Fruit fly (Drosophila melanogaster) S2 (cell line): ENCODE data around the gene CG17283.

ENCODE experiments used
- CG8478 ChIP-seq: fragments of >200 bp; optimal IDR thresholded peaks from 2 replicates; lab custom pipeline; 2018
- CTCF ChIP-seq, 2 experiments: fragments of >200 bp; optimal IDR thresholded peaks; 2 replicates each; lab custom pipeline; 2018

The CG17283 gene

DNA sequence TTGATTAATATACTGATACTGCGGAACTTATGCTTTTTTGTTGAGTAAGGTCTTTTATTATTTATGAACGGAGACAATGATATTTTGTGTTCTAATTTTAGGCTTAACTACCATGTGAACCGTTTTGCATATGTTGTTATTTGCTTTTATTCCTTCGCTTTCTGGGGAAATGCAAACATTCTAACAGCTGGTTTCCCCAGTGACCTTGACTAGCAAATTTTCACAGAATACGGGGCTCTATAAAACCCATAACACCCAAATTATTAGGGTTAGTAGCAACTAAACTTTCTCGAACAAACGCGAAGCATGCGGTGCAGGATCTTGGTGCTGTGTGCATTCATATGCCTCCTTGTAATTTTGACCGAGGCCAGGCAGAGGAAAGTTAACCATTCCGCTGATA, at the start of gene CG17283:
TSS of gene CG17283 (plus strand) at position 301 of the 400 bp plus-strand sequence.
- no peak for TF ChIP-seq CG8478 (lab: Kevin White, UChicago)
- TF ChIP-seq CTCF (optimal IDR thresholded peaks at IDR 0.05; lab: Kevin White, UChicago): no peak

DNA sequence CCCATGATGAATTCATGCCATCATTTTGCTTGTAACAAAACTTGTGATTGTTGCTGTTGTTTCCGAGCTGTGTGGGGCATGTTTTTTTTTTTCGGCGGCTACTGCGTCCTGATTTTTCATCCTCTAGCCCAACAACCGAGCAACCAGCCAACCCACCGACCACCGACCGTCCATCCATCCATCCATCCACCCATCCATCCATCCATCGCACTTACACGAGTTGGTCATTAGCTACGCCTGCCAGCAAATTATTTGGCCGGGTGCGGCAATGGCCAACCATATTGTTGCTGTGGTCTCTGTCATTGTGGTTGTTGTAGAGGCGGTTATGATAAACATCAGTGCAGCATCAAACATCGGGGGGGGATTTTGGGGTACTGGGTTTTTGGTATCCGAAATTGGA, 48.3 kb upstream of the CG17283 start:
- TF ChIP-seq CG8478 (lab: Kevin White, UChicago) (no peak), CTCF (optimal IDR thresholded peaks at IDR 0.05; lab: Kevin White, UChicago) (no peak)

DNA sequence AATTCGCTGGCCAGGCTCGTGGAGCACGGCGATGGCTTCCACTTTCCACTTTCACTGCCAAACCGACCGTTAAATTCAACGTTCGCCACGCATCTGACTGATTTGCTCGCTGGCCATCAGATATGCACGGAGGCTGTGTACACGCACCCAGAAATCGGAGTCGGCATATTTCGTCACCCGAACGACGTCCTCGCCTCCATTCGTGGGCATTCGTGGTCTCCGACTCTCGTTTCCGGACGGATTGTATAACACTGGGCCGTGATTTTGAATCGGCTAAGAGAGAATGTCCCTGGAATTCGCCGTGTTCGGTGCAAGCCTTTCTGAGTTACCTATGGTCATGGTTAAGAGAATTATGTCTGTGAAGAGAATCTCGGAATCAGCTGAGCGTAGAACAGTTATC, 41.7 kb upstream of the CG17283 start, which contains the start of gene beat-IIa:
TSS of gene beat-IIa (minus strand) at position 97 of the 400 bp plus-strand sequence.
- TF ChIP-seq CG8478 (lab: Kevin White, UChicago): no peak
- TF ChIP-seq CTCF (optimal IDR thresholded peaks at IDR 0.05; lab: Kevin White, UChicago): no peak

DNA sequence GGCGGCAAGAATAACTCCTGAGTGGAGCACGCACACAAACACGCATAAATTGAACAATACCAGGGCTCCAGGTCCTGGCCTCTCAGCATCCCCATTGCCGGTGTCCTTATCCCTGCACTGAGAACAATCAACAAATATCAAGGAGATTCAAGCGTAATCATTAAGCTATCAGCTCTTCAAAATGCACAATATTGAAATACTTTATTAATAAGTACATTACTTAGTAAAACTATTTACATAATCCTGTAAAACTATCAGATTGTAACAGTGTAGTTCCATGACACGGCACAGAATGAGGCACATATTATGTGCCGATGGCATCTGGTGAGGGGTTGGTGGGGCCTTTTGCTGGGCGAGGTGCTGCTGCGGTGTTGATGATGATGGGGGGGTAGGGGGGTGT, 36.6 kb upstream of the CG17283 start:
- TF ChIP-seq CTCF (optimal IDR thresholded peaks at IDR 0.05; lab: Kevin White, UChicago): no peak
- TF ChIP-seq CG8478 (lab: Kevin White, UChicago): no peak

DNA sequence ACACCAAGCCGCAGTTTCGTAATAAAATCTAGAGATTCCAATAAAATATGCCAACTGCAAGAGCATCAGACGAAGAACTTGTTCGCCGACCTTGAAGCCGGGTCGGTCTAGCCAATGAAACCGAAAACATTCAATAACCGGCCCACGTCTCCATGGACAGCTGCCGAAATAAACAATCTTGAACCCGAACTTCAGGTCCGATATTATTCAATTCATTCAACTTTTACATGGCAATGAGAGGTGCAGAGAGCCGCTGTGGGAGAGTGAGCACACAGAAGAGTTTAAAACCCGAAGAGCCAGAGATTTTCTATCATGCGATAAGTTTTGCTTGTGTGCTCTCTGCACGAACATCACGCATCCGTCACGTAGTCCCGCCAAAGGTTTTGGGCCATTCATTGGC, 30.2 kb upstream of the CG17283 start:
- TF ChIP-seq CG8478 (lab: Kevin White, UChicago): no peak

DNA sequence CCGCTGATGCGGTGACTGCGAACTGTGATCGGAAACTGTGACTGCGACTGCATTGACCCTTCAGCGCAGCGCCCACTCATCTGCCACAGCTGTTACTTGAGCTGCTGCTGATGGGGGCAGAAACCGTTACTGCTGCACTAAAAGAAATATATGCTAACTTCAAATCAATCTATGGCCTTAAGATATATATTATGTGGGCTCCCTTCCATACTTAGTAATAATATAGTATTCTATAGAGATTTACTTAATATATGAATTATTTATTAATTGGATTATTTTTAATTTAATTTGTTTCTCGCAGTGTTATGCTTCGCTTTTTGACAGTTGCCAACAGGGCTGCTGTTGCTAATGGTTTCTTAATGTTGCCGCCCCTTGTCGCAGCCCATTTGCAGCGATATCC, 28.6 kb upstream of the CG17283 start:
- TF ChIP-seq CTCF (optimal IDR thresholded peaks at IDR 0.05; lab: Kevin White, UChicago) (no peak), CG8478 (lab: Kevin White, UChicago) (no peak)

DNA sequence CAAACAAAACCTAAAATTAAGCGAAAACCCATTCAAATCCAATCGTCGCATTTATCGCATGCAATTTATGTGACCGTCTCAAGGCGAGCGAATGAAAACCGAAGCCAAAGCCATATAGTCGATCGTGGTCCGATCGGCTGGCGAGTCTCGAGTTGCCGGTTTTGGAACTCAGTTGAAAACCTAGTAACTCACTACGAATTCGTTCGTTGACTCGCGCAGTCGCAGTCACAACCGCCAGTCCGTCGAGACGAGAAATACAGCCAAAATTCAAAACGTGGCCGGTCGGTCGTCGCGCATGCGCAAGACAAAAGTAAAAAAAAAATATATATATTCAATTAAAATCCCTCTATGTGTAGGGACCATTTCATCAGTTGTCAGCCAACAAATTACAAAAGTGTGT, 27.9 kb upstream of the CG17283 start, which contains the start of gene lute:
TSS of gene lute (plus strand) at position 203 of the 400 bp plus-strand sequence.
- no peak for TF ChIP-seq CTCF (optimal IDR thresholded peaks at IDR 0.05; lab: Kevin White, UChicago)
- TF ChIP-seq CG8478 (lab: Kevin White, UChicago): no peak

DNA sequence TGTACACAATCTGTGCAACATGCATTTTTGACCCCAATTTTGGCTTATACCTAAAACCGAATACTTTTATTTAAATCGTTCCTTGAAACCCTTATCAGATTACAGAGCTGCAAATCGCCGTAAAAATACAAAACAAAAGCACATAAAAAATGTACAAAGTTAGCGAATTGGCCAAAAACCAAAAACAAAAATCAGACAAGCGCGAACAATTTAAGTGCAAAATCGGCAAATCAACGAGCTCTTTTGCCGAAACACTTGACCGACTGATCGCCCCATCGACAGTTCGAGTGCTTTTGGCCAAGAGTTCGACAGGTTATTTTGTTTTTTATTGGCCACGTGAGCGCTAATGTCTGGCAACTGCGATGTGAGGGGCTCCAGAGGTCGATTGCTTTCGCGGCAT, 25.8 kb upstream of the CG17283 start:
- TF ChIP-seq CG8478 (lab: Kevin White, UChicago) (no peak), CTCF (optimal IDR thresholded peaks at IDR 0.05; lab: Kevin White, UChicago) (no peak)

DNA sequence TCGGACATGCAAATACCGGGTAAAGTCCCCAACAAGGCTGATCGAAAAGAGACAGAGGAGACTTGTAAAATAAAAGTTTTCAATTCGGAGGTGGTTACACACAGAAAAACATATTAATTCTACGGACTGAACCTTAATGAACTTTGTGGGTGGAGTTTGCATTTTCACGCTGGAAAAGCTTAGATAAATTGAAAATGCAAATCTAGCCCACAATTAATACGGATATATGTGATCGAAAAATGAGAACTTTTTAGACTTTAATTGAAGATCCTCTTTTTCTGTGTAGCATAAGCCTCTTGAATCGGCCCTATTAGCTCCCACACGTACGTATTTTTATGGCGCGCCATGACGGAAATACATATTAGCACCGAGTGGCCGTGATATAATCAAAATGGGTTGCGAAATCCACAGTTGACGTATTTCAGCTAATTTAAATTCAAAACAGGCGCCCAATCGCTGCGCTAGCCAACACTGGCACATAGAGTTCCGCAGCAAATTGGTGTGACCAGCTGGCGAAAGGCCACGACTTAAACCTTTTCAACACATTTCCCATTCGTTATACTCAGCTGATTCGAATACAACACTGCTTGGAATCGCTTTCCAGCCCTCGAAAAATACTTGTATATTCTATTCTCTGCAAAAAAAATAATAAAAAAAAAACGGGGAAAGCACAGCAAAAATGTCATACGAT, 22.2 kb upstream of the CG17283 start:
- TF ChIP-seq CG8478 (lab: Kevin White, UChicago) (no peak), CTCF (optimal IDR thresholded peaks at IDR 0.05; lab: Kevin White, UChicago) (peak in 1 of 2 experiments; percentile 12)

DNA sequence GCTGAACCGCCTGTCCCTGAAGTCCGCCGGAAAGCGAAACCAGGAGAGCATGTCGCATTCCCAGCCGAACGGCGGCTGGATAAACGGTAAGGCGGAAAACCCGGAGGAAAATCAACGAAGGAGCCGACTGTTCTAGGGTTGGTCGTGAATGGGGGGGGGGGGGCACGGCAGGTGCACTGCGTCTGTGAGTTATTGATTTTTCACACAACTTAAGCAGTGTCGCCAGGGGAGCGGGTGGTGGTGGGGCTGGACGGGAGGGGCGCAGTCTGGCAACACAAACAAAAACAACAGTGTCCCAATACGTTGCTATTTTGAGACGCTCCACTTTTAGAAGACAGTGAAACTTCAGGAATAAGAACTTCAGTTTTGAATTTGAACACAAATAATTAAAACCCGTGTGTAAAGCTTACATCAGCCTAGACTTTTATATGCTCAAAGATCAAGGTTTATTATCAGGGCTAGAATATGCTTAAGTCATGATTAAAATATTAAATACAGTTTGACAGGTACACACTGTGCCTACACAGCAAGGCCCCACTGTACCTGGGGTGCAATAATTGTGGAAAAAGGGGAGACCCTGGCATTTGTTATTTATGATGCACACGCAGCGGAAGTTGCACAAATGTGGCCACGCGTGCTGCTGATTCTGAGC, 21.4 kb upstream of the CG17283 start:
- no peak for TF ChIP-seq CG8478 (lab: Kevin White, UChicago)
- TF ChIP-seq CTCF (optimal IDR thresholded peaks at IDR 0.05; lab: Kevin White, UChicago): no peak

DNA sequence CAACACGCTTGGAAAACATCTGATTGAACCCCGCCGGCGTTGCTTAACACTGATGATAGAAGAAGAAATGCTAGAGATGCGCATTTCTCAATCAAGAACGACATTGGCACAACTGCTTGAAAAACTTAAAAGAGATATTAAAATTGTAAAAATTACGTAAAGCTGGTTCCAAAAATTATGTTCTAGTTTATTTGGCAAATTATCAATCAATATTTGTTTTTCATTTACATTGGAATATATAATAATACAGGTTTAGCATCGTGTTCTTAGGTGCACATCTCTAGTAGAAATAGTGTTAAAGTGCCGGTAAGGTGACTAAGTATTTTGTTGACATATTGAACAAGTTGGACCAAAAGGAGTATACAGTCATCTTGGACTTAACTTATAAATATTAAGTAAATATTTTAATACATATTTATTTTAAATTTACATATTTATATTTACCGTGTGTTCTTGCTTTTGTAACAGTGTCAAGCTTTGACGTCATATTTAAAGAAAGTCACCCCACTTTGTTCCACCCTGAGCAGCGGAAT, 16.3 kb upstream of the CG17283 start, which contains the start of the genes Brf and sds22:
TSS of gene Brf (minus strand) at position 25 of the 533 bp plus-strand sequence.
TSS of gene sds22 (plus strand) at position 282 of the 533 bp plus-strand sequence.
- TF ChIP-seq CG8478 (lab: Kevin White, UChicago) (no peak), CTCF (optimal IDR thresholded peaks at IDR 0.05; lab: Kevin White, UChicago) (no peak)

DNA sequence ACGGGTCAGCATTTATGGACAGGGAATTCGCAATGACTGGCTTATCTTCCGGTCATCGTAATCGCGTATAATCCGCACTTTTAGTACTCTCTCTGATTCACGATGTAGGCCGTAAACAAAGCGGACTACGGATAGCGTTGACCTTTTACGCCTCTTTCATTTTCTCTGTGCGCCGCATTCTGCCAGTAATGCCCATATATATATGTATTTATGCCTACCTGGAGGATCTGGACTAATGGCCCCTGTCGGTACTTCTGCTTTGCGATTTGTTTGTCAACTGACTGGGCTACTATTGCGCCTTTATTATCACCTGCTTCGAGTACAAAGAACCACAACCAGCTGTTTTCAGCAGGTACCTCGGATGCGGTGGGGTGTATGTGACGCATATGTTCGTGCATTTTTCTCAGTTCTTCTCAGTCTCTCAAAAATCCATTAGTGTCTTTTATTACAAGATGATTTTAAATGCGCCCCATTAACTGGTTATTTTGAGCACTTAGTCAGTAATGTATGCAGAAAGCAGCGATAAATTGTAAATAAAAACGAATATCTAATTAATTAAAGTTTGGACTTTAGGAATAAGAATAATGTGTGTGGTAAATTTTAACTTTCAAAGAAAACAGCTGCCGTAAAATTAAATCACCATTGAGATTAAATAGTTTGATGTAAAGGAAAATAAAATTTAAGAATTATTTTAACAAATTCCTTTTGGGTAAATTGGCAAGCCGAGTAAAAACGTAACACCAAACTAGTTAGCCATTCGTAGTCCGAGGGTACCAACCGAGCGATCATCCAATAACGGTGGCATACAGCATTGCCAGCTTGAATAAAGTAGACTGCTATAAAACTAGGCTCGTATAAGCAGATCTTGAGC, 13.1 kb upstream of the CG17283 start, which contains the start of gene CREG:
TSS of gene CREG (minus strand) at position 323 of the 871 bp plus-strand sequence.
- TF ChIP-seq CG8478 (lab: Kevin White, UChicago): no peak
- TF ChIP-seq CTCF (optimal IDR thresholded peaks at IDR 0.05; lab: Kevin White, UChicago): no peak

DNA sequence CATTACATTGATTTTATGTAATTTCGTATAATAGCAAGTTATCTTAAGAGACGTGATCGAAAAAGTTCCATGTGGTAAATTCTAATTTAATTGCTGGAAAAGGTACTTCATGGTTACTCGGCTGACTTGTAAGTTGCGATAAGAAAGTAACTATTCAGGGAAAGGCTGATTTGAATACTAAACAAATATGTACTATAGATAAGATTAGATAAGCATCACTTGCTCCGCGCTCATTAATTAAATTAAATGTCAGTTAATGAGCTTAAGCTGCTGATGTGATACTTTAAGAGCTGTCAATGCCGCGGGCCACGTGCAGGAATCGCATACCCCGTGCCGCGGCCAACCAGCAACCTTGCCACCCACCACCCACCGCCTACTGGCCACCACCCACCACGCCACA, 7.6 kb upstream of the CG17283 start:
- no peak for TF ChIP-seq CTCF (optimal IDR thresholded peaks at IDR 0.05; lab: Kevin White, UChicago)
- TF ChIP-seq CG8478 (lab: Kevin White, UChicago): no peak

DNA sequence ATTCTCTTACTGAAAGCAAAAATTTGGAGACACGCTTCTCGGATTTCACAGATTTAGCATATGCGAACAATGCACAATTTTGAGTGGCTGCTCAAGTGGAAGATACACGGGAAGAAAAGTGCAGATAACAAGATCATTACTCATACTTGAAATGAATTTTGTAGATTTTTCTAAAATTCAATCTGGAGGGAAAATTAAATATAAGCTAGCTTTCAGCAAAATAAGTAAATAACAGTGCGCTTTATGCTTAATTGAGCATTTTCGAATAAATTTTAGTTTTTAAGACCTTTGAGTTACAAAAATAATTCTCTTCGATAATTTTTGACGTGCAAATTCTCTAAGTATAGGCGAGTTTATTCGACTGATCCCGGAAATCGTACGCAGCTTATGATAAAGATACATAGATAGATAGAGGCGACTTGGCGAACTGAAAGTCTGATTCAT, 7.0 kb upstream of the CG17283 start:
- TF ChIP-seq CTCF (optimal IDR thresholded peaks at IDR 0.05; lab: Kevin White, UChicago) (no peak), CG8478 (lab: Kevin White, UChicago) (no peak)
